Worm (Caenorhabditis elegans): Measurements from ENCODE around the gene F12D9.2.

F12D9.2 gene

DNA sequence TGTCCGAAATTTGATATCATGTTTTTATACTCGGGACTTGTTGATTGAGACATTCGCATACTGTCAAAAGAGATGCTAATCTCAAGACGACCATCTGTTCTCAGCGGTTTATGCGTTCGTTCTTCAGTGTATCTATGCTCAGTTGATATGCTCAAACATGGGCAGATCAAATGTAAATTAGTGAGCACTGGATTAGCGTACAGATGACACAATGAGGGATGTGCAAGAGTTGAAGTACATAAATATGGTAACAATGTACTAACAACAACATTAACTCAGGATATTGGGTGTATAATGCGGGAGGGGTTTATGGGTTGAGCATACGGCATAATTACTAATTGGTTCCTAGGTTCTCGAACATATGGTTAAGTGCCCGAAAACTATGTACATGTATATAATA, 15.6 kb upstream of the F12D9.2 start:
- TF ChIP-seq sdz-38 (tag; optimal IDR thresholded peaks at IDR 0.05): no peak
- no peak for TF ChIP-seq akir-1 (GFP tag; optimal IDR thresholded peaks at IDR 0.05)
- TF ChIP-seq ekl-4 (GFP tag; IDR thresholded peaks at IDR 0.05): no peak
- no peak for TF ChIP-seq lag-1 (GFP tag; IDR thresholded peaks at IDR 0.05)

DNA sequence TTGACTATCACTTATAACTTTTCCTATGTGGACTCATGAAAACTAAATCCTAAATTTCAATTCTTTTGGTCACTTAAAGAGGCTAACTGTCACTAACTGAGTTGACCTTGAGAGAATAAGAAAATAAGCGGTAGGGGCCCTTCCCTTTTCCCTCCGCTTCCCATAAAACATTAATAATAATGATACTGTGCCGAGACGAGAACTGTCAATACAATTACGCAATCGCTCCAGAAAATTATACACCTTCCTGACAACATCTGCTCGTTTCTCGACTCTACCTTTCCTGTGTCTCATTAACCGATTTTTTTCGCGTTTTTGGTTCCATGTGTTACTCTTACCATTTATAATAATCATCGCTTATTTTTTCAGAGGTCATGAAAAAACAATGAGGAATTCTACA, 14.0 kb upstream of the F12D9.2 start:
- no peak for TF ChIP-seq Y67H2A.10 (GFP tag; conservative IDR thresholded peaks at IDR 0.05)
- TF ChIP-seq ceh-58 (GFP tag; IDR thresholded peaks at IDR 0.05): no peak
- no peak for TF ChIP-seq gei-17 (GFP tag; optimal IDR thresholded peaks at IDR 0.05)
- TF ChIP-seq C06A6.2 (GFP tag; conservative IDR thresholded peaks at IDR 0.05): no peak
- TF ChIP-seq fkh-3 (tag; optimal IDR thresholded peaks at IDR 0.05): no peak
- no peak for TF ChIP-seq bed-2 (GFP tag; IDR thresholded peaks at IDR 0.05)
- no peak for TF ChIP-seq ztf-25 (GFP tag; IDR thresholded peaks at IDR 0.05)
- TF ChIP-seq ZK185.1 (tag; optimal IDR thresholded peaks at IDR 0.05; ENCODE audit: poor library complexity, severe bottlenecking): no peak
- no peak for TF ChIP-seq nhr-90 (tag; optimal IDR thresholded peaks at IDR 0.05)
- TF ChIP-seq F23B12.7 (tag; optimal IDR thresholded peaks at IDR 0.05; ENCODE audit: insufficient read depth): no peak
- TF ChIP-seq mxl-1 (tag; optimal IDR thresholded peaks at IDR 0.05): no peak
- TF ChIP-seq somi-1 (GFP tag; optimal IDR thresholded peaks at IDR 0.05): no peak
- no peak for TF ChIP-seq nfyb-1 (GFP tag; IDR thresholded peaks at IDR 0.05)
- TF ChIP-seq B0035.1 (tag; optimal IDR thresholded peaks at IDR 0.05): no peak
- TF ChIP-seq snpc-1.3 (tag; optimal IDR thresholded peaks at IDR 0.05; ENCODE audit: insufficient read depth): no peak

DNA sequence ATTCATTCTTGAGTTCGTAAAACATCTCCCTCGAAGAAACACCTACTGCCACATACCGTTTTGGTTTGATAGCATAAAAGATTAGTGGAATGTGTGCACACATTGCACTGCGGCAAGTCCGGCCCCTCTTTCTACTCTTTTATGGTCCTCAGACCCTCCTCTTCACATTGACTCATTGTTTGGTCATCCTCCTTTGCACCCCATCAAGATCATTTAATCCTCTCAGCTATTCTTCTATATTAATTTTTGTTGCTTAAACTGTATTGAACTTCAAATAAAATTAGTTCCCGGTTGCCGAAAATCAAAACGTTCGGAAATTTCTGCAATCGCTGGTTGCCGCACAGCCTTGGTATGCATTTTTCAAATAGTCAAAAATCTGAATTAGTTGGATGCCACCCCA, 13.4 kb upstream of the F12D9.2 start, which contains the start of gene rig-1:
Gene rig-1, plus strand, starts transcription at position 301 of the 400 bp plus-strand sequence.
- TF ChIP-seq hrde-1 (tag; optimal IDR thresholded peaks at IDR 0.05; ENCODE audit: borderline replicate concordance) (no peak), F57C9.4 (tag; optimal IDR thresholded peaks at IDR 0.05) (no peak), F22D6.2 (tag; optimal IDR thresholded peaks at IDR 0.05) (no peak)

DNA sequence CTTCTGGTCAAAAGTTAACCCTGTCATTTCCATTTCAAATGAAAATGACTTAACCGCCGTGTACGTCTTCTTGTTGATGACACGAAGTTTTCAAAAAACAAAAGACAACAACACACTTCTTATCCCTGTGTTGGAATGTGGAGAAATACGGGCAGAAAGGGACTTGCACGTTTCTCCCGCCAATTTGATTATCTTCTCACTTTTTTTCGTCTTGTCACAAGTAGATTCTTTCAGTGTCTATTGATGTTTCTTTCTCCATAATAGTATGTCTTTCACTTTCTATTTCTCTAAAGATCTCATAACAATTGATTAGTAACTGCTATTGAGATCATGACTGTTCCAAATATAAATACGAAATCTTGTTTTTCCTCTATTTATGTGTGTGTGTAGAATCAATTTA, 12.6 kb upstream of the F12D9.2 start:
- TF ChIP-seq F49E8.2 (tag; optimal IDR thresholded peaks at IDR 0.05; ENCODE audit: insufficient read depth) (no peak), lir-1 (GFP tag; conservative IDR thresholded peaks at IDR 0.05) (no peak), unc-130 (GFP tag; optimal IDR thresholded peaks at IDR 0.05) (no peak), hlh-12 (tag; optimal IDR thresholded peaks at IDR 0.05) (no peak), tbx-9 (tag; optimal IDR thresholded peaks at IDR 0.05; ENCODE audit: borderline replicate concordance) (no peak), D2030.7 (GFP tag; IDR thresholded peaks at IDR 0.05) (no peak), nhr-90 (tag; optimal IDR thresholded peaks at IDR 0.05) (no peak), madf-10 (tag; optimal IDR thresholded peaks at IDR 0.05) (no peak), nfyb-1 (GFP tag; IDR thresholded peaks at IDR 0.05) (no peak), xnd-1 (tag; optimal IDR thresholded peaks at IDR 0.05) (no peak), nhr-27 (tag; optimal IDR thresholded peaks at IDR 0.05) (no peak), bed-1 (GFP tag; IDR thresholded peaks at IDR 0.05) (no peak)

DNA sequence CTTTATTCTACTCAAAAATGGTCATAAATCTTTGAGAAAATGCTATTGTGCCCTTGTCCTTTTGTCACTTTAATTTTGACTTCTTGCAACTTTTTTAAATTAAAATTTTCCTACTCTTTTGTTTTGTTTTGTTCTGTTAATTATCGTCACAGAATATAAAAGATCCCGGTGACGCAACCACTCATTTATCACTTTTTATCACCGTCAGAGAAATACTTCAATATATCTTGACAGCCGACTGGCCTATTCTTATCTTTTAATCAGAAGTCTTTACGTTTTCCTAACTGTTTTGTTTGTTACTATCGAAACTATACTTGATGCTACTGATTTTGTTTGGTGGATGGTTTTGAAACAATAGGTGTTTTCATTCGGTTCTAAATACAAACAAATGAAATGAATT, 9.1 kb upstream of the F12D9.2 start:
- TF ChIP-seq nhr-179 (tag; optimal IDR thresholded peaks at IDR 0.05): no peak
